Worm (Caenorhabditis elegans): ENCODE measurements around the gene F54D5.17.

F54D5.17 gene

DNA sequence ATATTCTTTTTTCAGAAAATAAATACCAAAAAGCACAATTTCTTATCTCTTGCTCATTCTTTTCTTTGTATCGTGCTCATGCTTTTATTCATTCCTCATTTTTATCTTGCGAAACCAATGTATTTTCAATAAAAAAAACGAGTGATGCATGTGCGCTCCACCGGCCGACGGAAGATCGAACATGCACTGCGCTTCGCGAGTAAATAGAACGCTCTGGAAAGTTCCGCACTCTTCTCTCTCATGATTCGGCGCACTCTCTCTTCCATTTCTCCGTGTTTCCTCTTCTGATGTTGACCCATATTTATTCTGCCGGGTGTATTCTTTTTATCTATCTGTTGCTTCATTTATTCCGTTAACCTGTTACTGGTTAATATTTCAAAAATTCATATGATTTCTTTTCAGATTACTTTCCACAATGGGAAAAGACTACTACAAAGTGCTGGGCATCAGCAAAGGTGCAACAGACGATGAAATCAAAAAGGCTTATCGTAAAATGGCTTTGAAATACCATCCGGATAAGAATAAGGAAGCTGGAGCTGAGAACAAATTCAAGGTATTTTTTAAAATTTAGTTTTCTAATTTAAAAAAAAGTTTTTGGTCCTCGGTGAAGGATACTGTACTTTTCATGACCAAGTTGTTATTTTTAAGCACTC is 11.0 kb upstream of the F54D5.17 start, which contains the start of gene dnj-13 (continued):
- TF ChIP-seq snpc-1.2 (GFP tag; IDR thresholded peaks at IDR 0.05) (peak; percentile 87), pha-4 (GFP tag; IDR thresholded peaks at IDR 0.05) (peak; percentile 98), pha-4 (tag; optimal IDR thresholded peaks at IDR 0.05) (peak; percentile 89), dmd-6 (GFP tag; IDR thresholded peaks at IDR 0.05) (peak; percentile 95), lsy-2 (tag; optimal IDR thresholded peaks at IDR 0.05) (peak; percentile 88 to 94), ZK546.5 (tag; optimal IDR thresholded peaks at IDR 0.05) (no peak), nhr-237 (tag; optimal IDR thresholded peaks at IDR 0.05) (no peak), F26F4.8 (GFP tag; conservative IDR thresholded peaks at IDR 0.05) (no peak), zip-11 (GFP tag; IDR thresholded peaks at IDR 0.05) (0 out of 2 replicates have a peak, but pooled peaks have one; percentile 20), tra-1 (GFP tag; IDR thresholded peaks at IDR 0.05) (peak; percentile 96), daf-8 (GFP tag; IDR thresholded peaks at IDR 0.05) (no peak), daf-12 (tag; optimal IDR thresholded peaks at IDR 0.05) (no peak), jun-1 (tag; optimal IDR thresholded peaks at IDR 0.05) (peak; percentile 87), spr-3 (GFP tag; optimal IDR thresholded peaks at IDR 0.05) (peak; percentile 94), lin-13 (GFP tag; optimal IDR thresholded peaks at IDR 0.05) (peak; percentile 91), madf-9 (GFP tag; conservative IDR thresholded peaks at IDR 0.05) (peak; percentile 94), F10B5.3 (tag; optimal IDR thresholded peaks at IDR 0.05) (peak; percentile 89), rbr-2 (tag; optimal IDR thresholded peaks at IDR 0.05) (peak; percentile 96), T20F7.1 (GFP tag; optimal IDR thresholded peaks at IDR 0.05) (peak; percentile 89), aha-1 (tag) (peak; percentile 88), nhr-10 (tag; optimal IDR thresholded peaks at IDR 0.05) (peak; percentile 63), nhr-25 (tag; optimal IDR thresholded peaks at IDR 0.05; ENCODE audit: borderline replicate concordance, insufficient read depth) (peak; percentile 68), nhr-11 (tag; optimal IDR thresholded peaks at IDR 0.05) (peak; percentile 96), sdz-12 (GFP tag; optimal IDR thresholded peaks at IDR 0.05) (peak; percentile 95), lin-29 (GFP tag; IDR thresholded peaks at IDR 0.05) (peak; percentile 91), ztf-7 (tag; optimal IDR thresholded peaks at IDR 0.05) (peak; percentile 39), ceh-82 (tag; optimal IDR thresholded peaks at IDR 0.05) (no peak)

DNA sequence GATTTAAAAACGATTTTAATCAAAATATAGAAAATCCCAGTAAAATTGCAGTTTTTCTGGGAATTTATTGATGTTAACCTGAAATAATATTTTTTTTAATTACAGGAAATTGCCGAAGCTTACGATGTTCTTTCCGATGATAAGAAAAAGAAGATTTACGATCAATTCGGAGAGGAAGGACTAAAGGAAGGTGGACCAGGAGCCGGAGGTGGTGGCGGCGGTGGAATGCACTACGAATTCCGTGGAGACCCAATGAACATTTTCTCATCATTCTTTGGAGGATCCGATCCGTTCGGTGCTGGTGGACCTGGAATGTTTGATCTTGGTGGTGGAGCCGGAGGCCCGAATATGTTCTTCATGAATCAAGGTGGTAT is 10.5 kb upstream of the F54D5.17 start:
- TF ChIP-seq set-16 (GFP tag; IDR thresholded peaks at IDR 0.05) (peak; percentile 41), vab-7 (GFP tag; IDR thresholded peaks at IDR 0.05) (no peak), egl-27 (tag; optimal IDR thresholded peaks at IDR 0.05) (no peak), hlh-30 (tag; optimal IDR thresholded peaks at IDR 0.05; ENCODE audit: insufficient read depth) (no peak), hif-1 (tag; optimal IDR thresholded peaks at IDR 0.05) (no peak), mep-1 (tag; optimal IDR thresholded peaks at IDR 0.05) (no peak), F49E8.2 (tag; optimal IDR thresholded peaks at IDR 0.05; ENCODE audit: borderline replicate concordance) (no peak), aly-2 (tag; optimal IDR thresholded peaks at IDR 0.05) (no peak), aha-1 (tag) (peak; percentile 93), unc-62 (GFP tag; optimal IDR thresholded peaks at IDR 0.05 in 1 of 2) (no peak), unc-62 (tag; optimal IDR thresholded peaks at IDR 0.05) (no peak), lin-38 (GFP tag; IDR thresholded peaks at IDR 0.05) (no peak), mdt-29 (GFP tag; IDR thresholded peaks at IDR 0.05) (no peak), ceh-20 (GFP tag; IDR thresholded peaks at IDR 0.05) (no peak), lim-7 (GFP tag; IDR thresholded peaks at IDR 0.05) (0 out of 2 replicates have a peak, but pooled peaks have one; percentile 21), zag-1 (tag; optimal IDR thresholded peaks at IDR 0.05) (no peak), ceh-82 (tag; optimal IDR thresholded peaks at IDR 0.05) (no peak), snpc-1.2 (GFP tag; IDR thresholded peaks at IDR 0.05) (no peak), zfp-2 (tag; optimal IDR thresholded peaks at IDR 0.05) (no peak), F37D6.2 (tag; optimal IDR thresholded peaks at IDR 0.05) (no peak), dmd-6 (GFP tag; IDR thresholded peaks at IDR 0.05) (peak; percentile 15; the same call in 1 of the 2 replicates)

All from whole organism, L4 larva.